Fruit fly (Drosophila melanogaster) whole organism, pupa: Measurements from ENCODE around the gene CG43085.

Experiments
- CG10348 ChIP-seq: fragments of 200-800 bp; sonication (Bioruptor generic); IDR thresholded peaks from 2 replicates; pipeline ENCODE4 v1.3.6; 2022; ENCODE audit warnings: missing biosample characterization, missing genetic modification characterization
- CG14655 ChIP-seq: fragments of 200-800 bp; sonication (Bioruptor generic); optimal IDR thresholded peaks from 3 replicates; lab custom pipeline; 2017; ENCODE audit warnings: mild to moderate bottlenecking, missing biosample characterization, missing genetic modification reagents, missing genetic modification characterization
- CG15710 ChIP-seq: fragments of 200-800 bp; sonication (Bioruptor generic); optimal IDR thresholded peaks from 2 replicates; lab custom pipeline; 2018; ENCODE audit warnings: missing biosample characterization, mild to moderate bottlenecking, missing genetic modification characterization, moderate library complexity
- CG32121 ChIP-seq: fragments of 200-800 bp; sonication (Bioruptor generic); IDR thresholded peaks from 2 replicates; pipeline ENCODE4 v1.3.6; 2022; ENCODE audit warnings: missing biosample characterization, missing genetic modification characterization
- CG4496 ChIP-seq: fragments of 200-800 bp; sonication (Bioruptor generic); IDR thresholded peaks from 3 replicates; pipeline ENCODE4 v1.3.6; 2022; ENCODE audit warnings: missing biosample characterization, missing genetic modification characterization
- CG8159 ChIP-seq: fragments of 200-800 bp; sonication (Bioruptor generic); optimal IDR thresholded peaks from 3 replicates; lab custom pipeline; 2018; ENCODE audit warnings: missing biosample characterization, mild to moderate bottlenecking, missing genetic modification characterization, moderate library complexity
- CG8301 ChIP-seq: fragments of 200-800 bp; sonication (Bioruptor generic); optimal IDR thresholded peaks from 2 replicates; lab custom pipeline; 2018; ENCODE audit warnings: missing biosample characterization, mild to moderate bottlenecking, missing genetic modification characterization
- D1 ChIP-seq: fragments of 200-800 bp; sonication (Bioruptor generic); optimal IDR thresholded peaks from 2 replicates; lab custom pipeline; 2018; ENCODE audit warnings: missing biosample characterization, mild to moderate bottlenecking, missing genetic modification characterization, moderate library complexity
- Pif1A ChIP-seq: fragments of 200-800 bp; sonication (Bioruptor generic); optimal IDR thresholded peaks from 3 replicates; lab custom pipeline; 2016; ENCODE audit warnings: missing biosample characterization, missing genetic modification characterization
- Pif1B ChIP-seq: fragments of 200-800 bp; sonication (Bioruptor generic); optimal IDR thresholded peaks from 3 replicates; lab custom pipeline; 2016; ENCODE audit warnings: missing biosample characterization, missing genetic modification characterization
- fd96Ca ChIP-seq: fragments of 200-800 bp; sonication (Bioruptor generic); IDR thresholded peaks from 3 replicates; pipeline ENCODE4 v1.3.6; 2022; ENCODE audit warnings: missing biosample characterization, missing genetic modification characterization
- gl ChIP-seq: fragments of 200-800 bp; sonication (Bioruptor generic); optimal IDR thresholded peaks from 2 replicates; lab custom pipeline; 2018; ENCODE audit warnings: missing biosample characterization, mild to moderate bottlenecking, missing genetic modification characterization

- TF ChIP-seq CG4496 (GFP tag; lab: Robert Waterston, UW) (no peak), CG8159 (tag; lab: Kevin White, UChicago) (no peak), CG15710 (no peak), D1 (tag; lab: Kevin White, UChicago) (no peak), fd96Ca (GFP tag; lab: Robert Waterston, UW) (no peak), CG8301 (no peak), CG10348 (no peak), gl (tag; lab: Kevin White, UChicago) (no peak), CG14655 (GFP tag; lab: Kevin White, UChicago) (no peak), Pif1A (GFP tag; lab: Kevin White, UChicago) (no peak), Pif1B (GFP tag; lab: Kevin White, UChicago) (no peak), CG32121 (GFP tag; lab: Robert Waterston, UW) (no peak)
Measured at dm6 chr3L:17624208-17624826, 22.2 kb downstream of the CG43085 start.
